Fruit fly (Drosophila melanogaster): ENCODE measurements around the gene CG31323.
A peak's percentile ranks its signal among the peaks of the same experiment; 100 is the strongest.

Gene CG31323

DNA sequence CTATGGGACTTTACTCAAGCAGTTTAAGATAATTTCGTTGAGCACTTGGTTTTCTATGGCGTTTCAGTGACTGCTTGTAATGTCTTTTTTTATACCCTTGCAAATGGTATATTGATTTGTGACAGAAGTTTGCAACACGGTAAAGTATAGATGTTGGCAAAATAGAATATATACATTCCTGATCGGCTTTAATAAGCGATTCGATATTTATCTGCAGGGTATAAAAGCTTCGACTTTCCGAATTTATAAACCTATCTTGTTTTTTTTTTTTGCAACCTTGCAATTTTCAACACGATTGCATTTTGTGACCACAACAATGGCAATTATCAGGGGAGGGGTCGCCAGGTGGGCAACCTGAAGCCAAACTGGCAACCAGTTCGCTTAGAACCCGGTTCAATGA lies 43.7 kb downstream of the CG31323 start (continued):
- TF ChIP-seq Sox15 (GFP tag; optimal IDR thresholded peaks at IDR 0.05), result no peak
- TF ChIP-seq eg (GFP tag; IDR thresholded peaks at IDR 0.05), result peak; percentile 54; the same call in 2 of the 3 replicates
- peak; percentile 39; the same call in 1 of the 3 replicates for TF ChIP-seq CG6163 (GFP tag; IDR thresholded peaks at IDR 0.05)
- peak; percentile 1 for TF ChIP-seq CG31627 (GFP tag; optimal IDR thresholded peaks at IDR 0.05)
- no peak for TF ChIP-seq CG15336 (GFP tag; IDR thresholded peaks at IDR 0.05)
- TF ChIP-seq dsx (GFP tag; optimal IDR thresholded peaks at IDR 0.05; ENCODE audit: poor library complexity, severe bottlenecking), result no peak
- TF ChIP-seq CG8319 (GFP tag; optimal IDR thresholded peaks at IDR 0.05), result no peak

DNA sequence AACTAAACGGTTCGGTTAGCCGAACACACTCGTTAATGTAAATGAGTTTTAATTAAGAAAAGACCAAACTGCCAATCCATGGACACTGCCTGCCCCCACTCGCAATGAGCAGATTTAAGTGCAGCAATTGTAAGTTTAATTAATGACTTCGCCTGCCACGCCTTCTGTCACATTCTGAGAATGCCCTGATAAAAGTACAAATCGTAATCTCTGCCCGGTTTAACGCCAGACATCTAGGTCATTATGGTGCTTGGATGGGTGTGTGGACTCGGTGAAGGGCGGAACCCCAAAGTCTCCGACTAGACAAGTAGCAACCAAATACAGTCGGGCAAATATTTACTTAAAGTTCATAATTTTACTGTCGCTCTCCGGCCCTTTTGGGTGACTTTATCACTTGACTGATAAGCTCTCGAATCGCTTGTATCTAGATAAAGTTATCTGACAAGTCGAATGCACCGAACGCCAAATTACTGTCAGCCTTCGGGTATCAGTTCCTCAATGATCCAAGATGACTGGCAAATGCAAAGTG lies 51.5 kb downstream of the CG31323 start:
- TF ChIP-seq svp (GFP tag) (peak; percentile 13), fkh (GFP tag; optimal IDR thresholded peaks at IDR 0.05) (peak; percentile 77), CG10631 (GFP tag; optimal IDR thresholded peaks at IDR 0.05) (no peak), CG7368 (GFP tag; optimal IDR thresholded peaks at IDR 0.05) (no peak), ss (GFP tag; optimal IDR thresholded peaks at IDR 0.05) (no peak), cyc (GFP tag; optimal IDR thresholded peaks at IDR 0.05) (no peak), CG1621 (tag; optimal IDR thresholded peaks at IDR 0.05) (no peak)

dm6 chr3R:26226506-26227277 lies 56.0 kb downstream of the CG31323 start:
- no peak for TF ChIP-seq Hr38 (GFP tag; optimal IDR thresholded peaks at IDR 0.05)
- no peak for TF ChIP-seq Sox102F (GFP tag; optimal IDR thresholded peaks at IDR 0.05)
- TF ChIP-seq CG11762 (GFP tag; optimal IDR thresholded peaks at IDR 0.05; ENCODE audit: insufficient read depth), result no peak
- no peak for TF ChIP-seq CG8319 (GFP tag; optimal IDR thresholded peaks at IDR 0.05)
- no peak for TF ChIP-seq spab (GFP tag; optimal IDR thresholded peaks at IDR 0.05)
- TF ChIP-seq fd59A (GFP tag; optimal IDR thresholded peaks at IDR 0.05), result no peak
- no peak for TF ChIP-seq CG6792 (GFP tag; optimal IDR thresholded peaks at IDR 0.05)
- TF ChIP-seq CG6854 (GFP tag; optimal IDR thresholded peaks at IDR 0.05), result peak; percentile 21
- no peak for TF ChIP-seq Hr4 (GFP tag; optimal IDR thresholded peaks at IDR 0.05)
- no peak for TF ChIP-seq achi (GFP tag; optimal IDR thresholded peaks at IDR 0.05)
- no peak for TF ChIP-seq CG11902 (GFP tag; optimal IDR thresholded peaks at IDR 0.05)
- peak; percentile 14 for TF ChIP-seq CG9139 (GFP tag; optimal IDR thresholded peaks at IDR 0.05)
- TF ChIP-seq Sox14 (GFP tag; optimal IDR thresholded peaks at IDR 0.05), result no peak
- no peak for TF ChIP-seq net (GFP tag; optimal IDR thresholded peaks at IDR 0.05)
- no peak for TF ChIP-seq CG8632 (GFP tag; optimal IDR thresholded peaks at IDR 0.05)
- peak; percentile 36 for TF ChIP-seq CG10669 (GFP tag; optimal IDR thresholded peaks at IDR 0.05)
- TF ChIP-seq CG16779 (tag; optimal IDR thresholded peaks at IDR 0.05), result peak; percentile 5
- no peak for TF ChIP-seq CG4318 (GFP tag; optimal IDR thresholded peaks at IDR 0.05)
- peak; percentile 74 for TF ChIP-seq CG1621 (tag; optimal IDR thresholded peaks at IDR 0.05)
- no peak for TF ChIP-seq esn (GFP tag; optimal IDR thresholded peaks at IDR 0.05)
- peak; percentile 68 for TF ChIP-seq Eip78C (GFP tag)
- TF ChIP-seq ss (GFP tag; optimal IDR thresholded peaks at IDR 0.05), result peak; percentile 31 to 51
- peak; percentile 22 for TF ChIP-seq CG6808 (GFP tag; optimal IDR thresholded peaks at IDR 0.05)
- 0 out of 3 replicates have a peak, but pooled peaks have one; percentile 28 for TF ChIP-seq CG8119 (GFP tag; IDR thresholded peaks at IDR 0.05)
- no peak for TF ChIP-seq CG34406 (GFP tag; optimal IDR thresholded peaks at IDR 0.05)
- TF ChIP-seq pdm3 (GFP tag; optimal IDR thresholded peaks at IDR 0.05), result no peak
- no peak for TF ChIP-seq CG3919 (GFP tag; optimal IDR thresholded peaks at IDR 0.05)
- TF ChIP-seq svp (GFP tag), result peak; percentile 38
